Fruit fly (Drosophila melanogaster) whole organism, adult: ENCODE results near the gene CG7724.

Experiments
- CG11617 ChIP-seq: fragments of 200-800 bp; sonication (Bioruptor generic); optimal IDR thresholded peaks from 2 replicates; lab custom pipeline; 2017; ENCODE audit warnings: mild to moderate bottlenecking, missing biosample characterization, missing genetic modification reagents, missing genetic modification characterization
- CG12768 ChIP-seq: fragments of 200-800 bp; sonication (Bioruptor generic); optimal IDR thresholded peaks from 2 replicates; lab custom pipeline; 2017; ENCODE audit warnings: missing biosample characterization, missing genetic modification characterization, mild to moderate bottlenecking, moderate library complexity, missing genetic modification reagents
- CG14711 ChIP-seq: fragments of 200-800 bp; sonication (Bioruptor generic); optimal IDR thresholded peaks from 2 replicates; lab custom pipeline; 2018; ENCODE audit warnings: missing biosample characterization, mild to moderate bottlenecking, missing genetic modification characterization, moderate library complexity
- CG1620 ChIP-seq: fragments of 200-800 bp; sonication (Bioruptor generic); optimal IDR thresholded peaks from 2 replicates; lab custom pipeline; 2016; ENCODE audit warnings: missing biosample characterization, missing genetic modification characterization
- CG33017 ChIP-seq: fragments of 200-800 bp; sonication (Bioruptor generic); optimal IDR thresholded peaks from 2 replicates; lab custom pipeline; 2018; ENCODE audit warnings: missing biosample characterization, mild to moderate bottlenecking, missing genetic modification characterization, moderate library complexity
- CG5204 ChIP-seq: fragments of 200-800 bp; sonication (Bioruptor generic); optimal IDR thresholded peaks from 2 replicates; lab custom pipeline; 2016; ENCODE audit warnings: missing biosample characterization, missing genetic modification characterization
- CG7045 ChIP-seq: fragments of 200-800 bp; sonication (Bioruptor generic); optimal IDR thresholded peaks from 2 replicates; lab custom pipeline; 2017; ENCODE audit warnings: missing biosample characterization, mild to moderate bottlenecking, missing genetic modification characterization
- CG7101 ChIP-seq: fragments of 200-800 bp; sonication (Bioruptor generic); optimal IDR thresholded peaks from 2 replicates; lab custom pipeline; 2018; ENCODE audit warnings: missing biosample characterization, mild to moderate bottlenecking, missing genetic modification characterization, moderate library complexity
- Clk ChIP-seq: fragments of 200-800 bp; sonication (Bioruptor generic); optimal IDR thresholded peaks from 2 replicates; lab custom pipeline; 2017; ENCODE audit warnings: missing biosample characterization, missing genetic modification characterization
- Crg-1 ChIP-seq: fragments of 200-800 bp; sonication (Bioruptor generic); optimal IDR thresholded peaks from 2 replicates; lab custom pipeline; 2016; ENCODE audit warnings: missing biosample characterization, missing genetic modification characterization
- Hr96 ChIP-seq: fragments of 200-800 bp; sonication (Bioruptor generic); optimal IDR thresholded peaks from 2 replicates; lab custom pipeline; 2016; ENCODE audit warnings: missing biosample characterization, missing genetic modification characterization
- Mnt ChIP-seq: fragments of 200-800 bp; sonication (Bioruptor generic); optimal IDR thresholded peaks from 2 replicates; lab custom pipeline; 2016; ENCODE audit warnings: missing biosample characterization, mild to moderate bottlenecking, missing genetic modification characterization
- bab1 ChIP-seq: fragments of 200-800 bp; sonication (Bioruptor generic); optimal IDR thresholded peaks from 3 replicates; lab custom pipeline; 2019; ENCODE audit warnings: missing biosample characterization, mild to moderate bottlenecking, missing genetic modification characterization, moderate library complexity
- cic ChIP-seq: fragments of 200-800 bp; sonication (Bioruptor generic); optimal IDR thresholded peaks from 2 replicates; lab custom pipeline; 2017; ENCODE audit warnings: missing biosample characterization, mild to moderate bottlenecking, missing genetic modification characterization, moderate library complexity
- cnc ChIP-seq, 2 experiments: fragments of >200 bp; optimal IDR thresholded peaks; 2 replicates each; lab custom pipeline; 2017
- kay ChIP-seq: fragments of 200-800 bp; sonication (Bioruptor generic); peaks from one replicate; lab custom pipeline; 2016; ENCODE audit warnings: missing biosample characterization, missing genetic modification characterization, borderline replicate concordance
- ovo ChIP-seq: fragments of 200-800 bp; sonication (Bioruptor generic); optimal IDR thresholded peaks from 2 replicates; lab custom pipeline; 2016; ENCODE audit warnings: missing biosample characterization, missing genetic modification characterization
- pad ChIP-seq: fragments of 200-800 bp; sonication (Bioruptor generic); optimal IDR thresholded peaks from 3 replicates; lab custom pipeline; 2017; ENCODE audit warnings: missing biosample characterization, missing genetic modification characterization, mild to moderate bottlenecking, moderate library complexity, missing genetic modification reagents
- tj ChIP-seq: fragments of 200-800 bp; sonication (Bioruptor generic); optimal IDR thresholded peaks from 3 replicates; lab custom pipeline; 2017; ENCODE audit warnings: missing biosample characterization, mild to moderate bottlenecking, missing genetic modification characterization, moderate library complexity
- toe ChIP-seq: fragments of 200-800 bp; sonication (Bioruptor generic); optimal IDR thresholded peaks from 2 replicates; lab custom pipeline; 2016; ENCODE audit warnings: missing biosample characterization, missing genetic modification characterization

Gene CG7724

dm6 chr3L:17024095-17024639 lies 31.2 kb upstream of the CG7724 start, which contains the start of gene Fit2:
Gene Fit2, plus strand, starts transcription at chr3L:17024328.
- no peak for TF ChIP-seq kay (GFP tag; lab: Kevin White, UChicago)

dm6 chr3L:17027310-17027709 lies 28.1 kb upstream of the CG7724 start, which contains the start of gene CG7730:
Gene CG7730, plus strand, starts transcription at chr3L:17027515.
- TF ChIP-seq CG5204 (GFP tag; lab: Kevin White, UChicago) (no peak), ovo (GFP tag; lab: Kevin White, UChicago) (no peak), CG12768 (GFP tag; lab: Kevin White, UChicago) (no peak), CG14711 (no peak), CG7045 (GFP tag; lab: Kevin White, UChicago) (no peak), bab1 (GFP tag; lab: Kevin White, UChicago) (no peak), cic (no peak), kay (GFP tag; lab: Kevin White, UChicago) (no peak)

dm6 chr3L:17031971-17032370 lies 23.4 kb upstream of the CG7724 start, which contains the start of gene Ilp8:
Gene Ilp8, minus strand, starts transcription at chr3L:17032080.
- TF ChIP-seq toe, result no peak
- TF ChIP-seq CG12768 (GFP tag; lab: Kevin White, UChicago), result no peak
- TF ChIP-seq bab1 (GFP tag; lab: Kevin White, UChicago), result no peak
- no peak for TF ChIP-seq kay (GFP tag; lab: Kevin White, UChicago)
- TF ChIP-seq Clk (GFP tag; lab: Kevin White, UChicago), result no peak
- TF ChIP-seq CG1620, result no peak

dm6 chr3L:17033309-17033708 lies 22.1 kb upstream of the CG7724 start:
- TF ChIP-seq CG12768 (GFP tag; lab: Kevin White, UChicago) (no peak), CG5204 (GFP tag; lab: Kevin White, UChicago) (no peak), tj (GFP tag; lab: Kevin White, UChicago) (no peak)

dm6 chr3L:17035492-17035891 lies 19.9 kb upstream of the CG7724 start, which contains the start of gene beg:
Gene beg, plus strand, starts transcription at chr3L:17035668.
- TF ChIP-seq cnc (optimal IDR thresholded peaks at IDR 0.05; lab: Kevin White, UChicago), result no peak
- no peak for TF ChIP-seq toe
- TF ChIP-seq CG33017 (tag; lab: Kevin White, UChicago), result no peak
- no peak for TF ChIP-seq CG14711

dm6 chr3L:17042297-17042921 lies 13.0 kb upstream of the CG7724 start, which contains the start of the genes scaf6 and Papst2:
Gene scaf6, minus strand, starts transcription at chr3L:17042574.
Gene Papst2, plus strand, starts transcription at chr3L:17042797.
- peak; percentile 28 for TF ChIP-seq CG1620
- peak; percentile 84 for TF ChIP-seq Mnt
- TF ChIP-seq CG11617 (GFP tag; lab: Kevin White, UChicago), result peak; percentile 42
- peak; percentile 41 for TF ChIP-seq CG14711
- no peak for TF ChIP-seq Crg-1
- no peak for TF ChIP-seq ovo (GFP tag; lab: Kevin White, UChicago)
- TF ChIP-seq bab1 (GFP tag; lab: Kevin White, UChicago), result no peak
- TF ChIP-seq toe, result no peak
- peak; percentile 4 for TF ChIP-seq CG7101 (tag; lab: Kevin White, UChicago)

- TF ChIP-seq tj (GFP tag; lab: Kevin White, UChicago) (no peak), kay (GFP tag; lab: Kevin White, UChicago) (no peak), CG33017 (tag; lab: Kevin White, UChicago) (no peak), CG14711 (peak; percentile 1), pad (no peak), CG1620 (peak; percentile 8), Crg-1 (peak; percentile 68), toe (no peak), Hr96 (no peak), Clk (GFP tag; lab: Kevin White, UChicago) (no peak), CG12768 (GFP tag; lab: Kevin White, UChicago) (no peak), CG7101 (tag; lab: Kevin White, UChicago) (peak; percentile 39), cnc (optimal IDR thresholded peaks at IDR 0.05; lab: Kevin White, UChicago) (no peak), Mnt (peak; percentile 8), bab1 (GFP tag; lab: Kevin White, UChicago) (peak; percentile 64), ovo (GFP tag; lab: Kevin White, UChicago) (no peak), cic (no peak), CG11617 (GFP tag; lab: Kevin White, UChicago) (peak; percentile 29), CG5204 (GFP tag; lab: Kevin White, UChicago) (no peak), CG7045 (GFP tag; lab: Kevin White, UChicago) (no peak)
These were observed 10.6 kb upstream of the CG7724 start, which contains the start of gene Pop5 for dm6 chr3L:17044799-17045198. Gene Pop5, minus strand, starts transcription at chr3L:17045038.
